Worm (Caenorhabditis elegans) whole organism, L2 larva: ENCODE results near the gene amx-3.

Source experiments
- C34F6.9 ChIP-seq: fragments of 150-350 bp; optimal IDR thresholded peaks from 2 replicates; lab custom pipeline; 2014; ENCODE audit warnings: missing biosample characterization, missing genetic modification characterization
- F13H6.1 ChIP-seq: sonication (generic microtip); optimal IDR thresholded peaks from 2 replicates; lab custom pipeline; 2016; ENCODE audit warnings: missing genetic modification characterization, missing compliant biosample characterization
- R02D3.7 ChIP-seq: fragments of 150-350 bp; optimal IDR thresholded peaks from 2 replicates; lab custom pipeline; 2014; ENCODE audit warnings: missing biosample characterization, missing genetic modification characterization
- Y55F3AM.14 ChIP-seq: fragments of 200-800 bp; sonication (Bioruptor generic); optimal IDR thresholded peaks from 2 replicates; lab custom pipeline; 2018; ENCODE audit warnings: mild to moderate bottlenecking, missing genetic modification characterization, missing compliant biosample characterization
- ZK546.5 ChIP-seq: sonication (generic microtip); optimal IDR thresholded peaks from 2 replicates; lab custom pipeline; 2017; ENCODE audit warnings: missing biosample characterization, missing genetic modification characterization
- alr-1 ChIP-seq: fragments of 150-350 bp; optimal IDR thresholded peaks from 2 replicates; lab custom pipeline; 2014; ENCODE audit warnings: missing biosample characterization, missing genetic modification characterization
- ama-1 ChIP-seq: fragments of 150-350 bp; optimal IDR thresholded peaks from 2 replicates; lab custom pipeline; 2018; ENCODE audit warnings: inconsistent platforms
- blmp-1 ChIP-seq: sonication (generic microtip); optimal IDR thresholded peaks from 2 replicates; lab custom pipeline; 2017; ENCODE audit warnings: missing genetic modification characterization, mild to moderate bottlenecking, missing compliant biosample characterization, antibody characterized with exemption, moderate library complexity; ENCODE audit not compliant: insufficient read depth
- ceh-16 ChIP-seq: fragments of 150-350 bp; optimal IDR thresholded peaks from 2 replicates; lab custom pipeline; 2014; ENCODE audit warnings: missing biosample characterization, missing genetic modification characterization
- ceh-82 ChIP-seq: fragments of 150-350 bp; optimal IDR thresholded peaks from 2 replicates; lab custom pipeline; 2014; ENCODE audit warnings: missing biosample characterization, missing genetic modification characterization
- crh-2 ChIP-seq: sonication (generic microtip); optimal IDR thresholded peaks from 2 replicates; lab custom pipeline; 2017; ENCODE audit warnings: missing biosample characterization, missing genetic modification characterization
- dmd-4 ChIP-seq: sonication (generic microtip); optimal IDR thresholded peaks from 2 replicates; lab custom pipeline; 2017; ENCODE audit warnings: missing biosample characterization, missing genetic modification characterization
- egl-27 ChIP-seq: sonication (generic microtip); optimal IDR thresholded peaks from 3 replicates; lab custom pipeline; 2017; ENCODE audit warnings: missing biosample characterization, missing genetic modification reagents, missing genetic modification characterization
- elt-3 ChIP-seq: sonication (generic microtip); optimal IDR thresholded peaks from 2 replicates; lab custom pipeline; 2017; ENCODE audit warnings: missing biosample characterization, missing genetic modification characterization
- fos-1 ChIP-seq: fragments of 150-350 bp; optimal IDR thresholded peaks from 2 replicates; lab custom pipeline; 2014; ENCODE audit warnings: missing biosample characterization, missing genetic modification characterization
- gmeb-1 ChIP-seq: fragments of 150-350 bp; optimal IDR thresholded peaks from 2 replicates; lab custom pipeline; 2014; ENCODE audit warnings: missing biosample characterization, missing genetic modification characterization
- lin-13 ChIP-seq: fragments of 150-350 bp; optimal IDR thresholded peaks from 2 replicates; lab custom pipeline; 2014; ENCODE audit warnings: missing biosample characterization, missing genetic modification reagents, missing genetic modification characterization
- lin-39 ChIP-seq: fragments of 150-350 bp; optimal IDR thresholded peaks from 2 replicates; lab custom pipeline; 2014; ENCODE audit warnings: missing biosample characterization, missing genetic modification reagents, missing genetic modification characterization
- lsy-2 ChIP-seq, 2 experiments: fragments of 150-350 bp in 1 of 2; sonication (generic microtip) in 1 of 2; optimal IDR thresholded peaks; 2 replicates each; lab custom pipeline; 2014 to 2017; ENCODE audit warnings: missing biosample characterization in 2 of 2, missing genetic modification characterization in 2 of 2
- mab-5 ChIP-seq: fragments of 150-350 bp; optimal IDR thresholded peaks from 2 replicates; lab custom pipeline; 2014; ENCODE audit warnings: missing biosample characterization, missing genetic modification characterization
- mbf-1 ChIP-seq: sonication (generic microtip); optimal IDR thresholded peaks from 2 replicates; lab custom pipeline; 2017; ENCODE audit warnings: missing biosample characterization, missing genetic modification characterization
- nhr-12 ChIP-seq: fragments of 150-350 bp; optimal IDR thresholded peaks from 2 replicates; lab custom pipeline; 2014; ENCODE audit warnings: missing biosample characterization, missing genetic modification characterization
- nhr-129 ChIP-seq: fragments of 150-350 bp; optimal IDR thresholded peaks from 2 replicates; lab custom pipeline; 2014; ENCODE audit warnings: missing biosample characterization, missing genetic modification characterization
- nhr-21 ChIP-seq: fragments of 150-350 bp; optimal IDR thresholded peaks from 2 replicates; lab custom pipeline; 2014; ENCODE audit warnings: missing biosample characterization, missing genetic modification characterization
- nhr-23 ChIP-seq: fragments of 150-350 bp; optimal IDR thresholded peaks from 2 replicates; lab custom pipeline; 2014; ENCODE audit warnings: missing biosample characterization, missing genetic modification reagents, missing genetic modification characterization
- nhr-237 ChIP-seq: fragments of 150-350 bp; optimal IDR thresholded peaks from 2 replicates; lab custom pipeline; 2014; ENCODE audit warnings: missing biosample characterization, missing genetic modification characterization
- nhr-25 ChIP-seq: fragments of 150-350 bp; sonication (generic microtip); optimal IDR thresholded peaks from 3 replicates; lab custom pipeline; 2014; ENCODE audit warnings: missing biosample characterization, missing genetic modification characterization
- sem-4 ChIP-seq: fragments of 150-350 bp; optimal IDR thresholded peaks from 2 replicates; lab custom pipeline; 2014; ENCODE audit warnings: missing biosample characterization, missing genetic modification reagents, missing genetic modification characterization
- sma-3 ChIP-seq: sonication (generic microtip); optimal IDR thresholded peaks from 2 replicates; lab custom pipeline; 2016; ENCODE audit warnings: missing genetic modification reagents, missing genetic modification characterization, missing compliant biosample characterization
- sma-9 ChIP-seq, 2 experiments: fragments of 150-350 bp in 1 of 2; sonication (generic microtip) in 1 of 2; optimal IDR thresholded peaks; 2 replicates each; lab custom pipeline; 2014 to 2016; ENCODE audit warnings: missing genetic modification characterization in 2 of 2, mild to moderate bottlenecking in 1 of 2, missing biosample characterization in 1 of 2, missing compliant biosample characterization in 1 of 2, missing genetic modification reagents in 1 of 2, moderate library complexity in 1 of 2
- snpc-4 ChIP-seq: fragments of 150-350 bp; optimal IDR thresholded peaks from 2 replicates; lab custom pipeline; 2014; ENCODE audit warnings: missing biosample characterization, missing genetic modification characterization
- unc-39 ChIP-seq: fragments of 150-350 bp; optimal IDR thresholded peaks from 2 replicates; lab custom pipeline; 2014; ENCODE audit warnings: missing biosample characterization, missing genetic modification characterization
- unc-55 ChIP-seq: fragments of 150-350 bp; sonication (generic microtip); optimal IDR thresholded peaks from 3 replicates; lab custom pipeline; 2014; ENCODE audit warnings: missing biosample characterization, missing genetic modification reagents, missing genetic modification characterization
- unc-62 ChIP-seq: fragments of 150-350 bp; optimal IDR thresholded peaks from 2 replicates; lab custom pipeline; 2014; ENCODE audit warnings: missing biosample characterization, missing genetic modification reagents, missing genetic modification characterization
- zag-1 ChIP-seq: fragments of 150-350 bp; optimal IDR thresholded peaks from 2 replicates; lab custom pipeline; 2014; ENCODE audit warnings: missing biosample characterization, missing genetic modification characterization
- ztf-4 ChIP-seq: fragments of 150-350 bp; optimal IDR thresholded peaks from 2 replicates; lab custom pipeline; 2014; ENCODE audit warnings: missing biosample characterization, missing genetic modification characterization

The amx-3 gene

ce11 chrV:20903167-20904093 lies at the start of gene amx-3:
Gene amx-3, minus strand, starts transcription at chrV:20903714.
- no peak for TF ChIP-seq snpc-4
- no peak for TF ChIP-seq blmp-1 (tag; lab: Kevin White, UChicago)
- no peak for TF ChIP-seq unc-39 (tag; lab: Kevin White, UChicago)
- no peak for TF ChIP-seq F13H6.1 (tag; lab: Kevin White, UChicago)
- peak; percentile 18 for TF ChIP-seq crh-2 (tag; lab: Kevin White, UChicago)
- no peak for TF ChIP-seq unc-62 (GFP tag; lab: Kevin White, UChicago)
- peak; percentile 42 for TF ChIP-seq nhr-129 (tag; lab: Kevin White, UChicago)
- no peak for TF ChIP-seq unc-55 (GFP tag; lab: Kevin White, UChicago)
- TF ChIP-seq sma-9 (GFP tag; optimal IDR thresholded peaks at IDR 0.05; lab: Kevin White, UChicago), result peak; percentile 12
- no peak for TF ChIP-seq sma-9 (tag; optimal IDR thresholded peaks at IDR 0.05; lab: Kevin White, UChicago)
- no peak for TF ChIP-seq mbf-1 (tag; lab: Kevin White, UChicago)
- peak; percentile 30 for TF ChIP-seq fos-1 (tag; lab: Kevin White, UChicago)
- no peak for TF ChIP-seq gmeb-1 (tag; lab: Kevin White, UChicago)
- TF ChIP-seq C34F6.9 (tag; lab: Kevin White, UChicago), result peak; percentile 32
- no peak for TF ChIP-seq mab-5
- TF ChIP-seq ama-1 (lab: Kevin White, UChicago), result no peak
- TF ChIP-seq nhr-25, result peak; percentile 63
- TF ChIP-seq ztf-4 (tag; lab: Kevin White, UChicago), result no peak

DNA sequence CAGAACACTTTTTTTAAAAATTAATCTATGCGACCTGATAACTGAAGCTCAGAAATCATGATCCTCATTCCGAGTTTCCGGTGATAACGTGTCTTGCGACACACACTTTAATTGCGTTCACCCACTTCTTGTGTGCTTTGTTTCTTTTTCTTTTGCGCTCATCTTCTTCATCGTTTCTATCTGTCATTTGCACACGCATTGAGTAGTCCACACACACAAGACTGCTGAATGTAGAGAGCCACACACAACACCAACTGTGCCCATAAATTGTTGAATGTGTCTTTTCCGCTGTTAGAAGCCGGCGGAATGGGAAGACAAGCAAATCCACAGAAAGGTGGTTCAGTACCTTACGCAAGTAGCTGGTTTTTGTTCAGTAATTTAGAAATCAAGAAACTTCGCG lies 16.9 kb upstream of the amx-3 start:
- TF ChIP-seq crh-2 (tag; lab: Kevin White, UChicago) (no peak), nhr-129 (tag; lab: Kevin White, UChicago) (peak; percentile 26)
- TF ChIP-seq, all 48 proteins: peak for 1

DNA sequence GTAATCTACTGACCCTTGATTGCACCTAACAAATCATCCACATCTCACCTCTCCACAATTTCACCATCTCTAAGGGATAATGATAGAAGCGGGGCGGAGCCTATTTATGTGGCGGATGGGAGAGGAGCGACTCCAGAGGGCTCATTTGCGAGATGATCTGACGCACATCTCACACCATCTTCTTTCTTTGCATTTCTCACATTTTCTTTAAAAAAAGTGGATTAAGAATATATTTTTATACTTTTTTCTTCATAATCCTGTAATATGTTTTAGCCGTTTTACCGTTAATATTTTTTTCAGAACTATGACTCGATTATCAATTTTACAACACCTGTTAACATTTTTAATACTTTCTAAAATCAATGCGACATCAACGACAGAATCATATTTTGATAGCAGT lies 11.7 kb upstream of the amx-3 start, which contains the start of gene pbo-5:
TSS of gene pbo-5 (plus strand) at position 301 of the 400 bp plus-strand sequence.
- TF ChIP-seq nhr-129 (tag; lab: Kevin White, UChicago) (no peak), ZK546.5 (tag; lab: Kevin White, UChicago) (no peak), elt-3 (tag; lab: Kevin White, UChicago) (no peak), nhr-25 (no peak), gmeb-1 (tag; lab: Kevin White, UChicago) (no peak), ceh-82 (no peak), nhr-23 (tag; lab: Kevin White, UChicago) (no peak)
- TF ChIP-seq, all 48 proteins: peak for 0

DNA sequence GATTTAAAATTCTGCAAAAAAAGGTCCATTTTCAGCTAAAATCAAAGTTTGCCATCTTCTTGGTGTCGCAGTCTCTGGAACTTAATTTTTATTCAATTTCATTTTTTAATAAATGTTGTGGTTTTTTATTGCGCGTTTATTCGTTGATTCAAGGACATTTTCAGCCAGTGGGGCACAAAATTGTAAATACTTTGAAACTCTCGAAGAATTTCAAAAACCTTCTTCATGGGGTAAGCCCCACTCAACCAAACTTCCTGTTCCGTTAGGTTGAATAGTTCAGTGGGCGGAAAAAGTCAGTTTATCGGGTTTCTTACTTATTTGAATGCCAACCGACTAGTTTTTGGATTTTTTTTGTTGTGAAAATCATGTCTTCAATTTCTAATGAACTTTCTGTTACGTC lies 6.7 kb upstream of the amx-3 start, which contains the start of gene ttll-9:
TSS of gene ttll-9 (plus strand) at position 301 of the 400 bp plus-strand sequence.
- no peak for TF ChIP-seq nhr-237 (tag; lab: Kevin White, UChicago)
- no peak for TF ChIP-seq ceh-16

DNA sequence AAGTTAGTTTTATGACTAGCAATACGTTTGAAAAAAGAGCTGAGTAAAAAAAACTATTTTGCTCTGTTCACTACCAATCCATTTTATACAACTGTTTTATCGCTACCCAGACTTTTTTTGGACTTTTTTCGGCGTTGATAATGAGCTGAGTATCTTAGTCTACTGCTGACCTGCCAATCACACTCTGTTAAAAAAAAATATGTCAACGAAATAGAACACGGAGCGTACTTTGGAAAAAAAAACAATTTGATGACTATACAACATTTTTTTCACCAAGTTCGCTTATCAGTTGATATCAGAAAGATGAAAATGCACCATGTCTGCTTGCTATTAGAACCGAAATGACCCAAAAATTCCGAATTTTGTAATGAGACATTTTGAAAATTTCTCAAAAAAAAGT lies 6.2 kb upstream of the amx-3 start:
- TF ChIP-seq nhr-23 (tag; lab: Kevin White, UChicago) (no peak), zag-1 (tag; lab: Kevin White, UChicago) (no peak), alr-1 (tag; lab: Kevin White, UChicago) (no peak)

DNA sequence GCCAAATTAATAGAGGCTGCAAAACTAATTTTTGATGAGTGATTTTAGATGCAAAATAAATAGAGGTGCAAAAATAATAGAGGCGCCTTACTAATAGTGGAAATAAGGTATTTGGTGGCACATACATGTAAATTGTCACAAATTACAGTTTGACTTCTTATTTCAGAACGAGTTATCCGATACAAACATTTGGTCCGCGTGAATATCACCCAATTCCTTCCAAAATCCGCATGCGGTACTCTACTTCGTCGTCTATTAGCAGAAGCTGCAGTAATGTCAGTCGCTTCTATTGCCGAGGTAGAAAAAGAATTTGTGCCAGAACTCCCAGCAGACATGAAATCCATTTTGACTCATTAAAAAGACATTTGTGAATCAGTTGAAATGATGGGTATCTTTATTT lies 3.5 kb upstream of the amx-3 start:
- TF ChIP-seq egl-27 (tag; lab: Kevin White, UChicago) (no peak), nhr-237 (tag; lab: Kevin White, UChicago) (no peak), R02D3.7 (no peak), unc-39 (tag; lab: Kevin White, UChicago) (no peak), sma-3 (GFP tag; lab: Kevin White, UChicago) (no peak), lin-39 (no peak), sem-4 (no peak), Y55F3AM.14 (GFP tag; lab: Kevin White, UChicago) (no peak), nhr-21 (tag; lab: Kevin White, UChicago) (no peak), gmeb-1 (tag; lab: Kevin White, UChicago) (no peak), elt-3 (tag; lab: Kevin White, UChicago) (no peak), ZK546.5 (tag; lab: Kevin White, UChicago) (no peak), nhr-12 (tag; lab: Kevin White, UChicago) (no peak), lsy-2 (tag; optimal IDR thresholded peaks at IDR 0.05; lab: Kevin White, UChicago) (no peak), snpc-4 (no peak), ceh-82 (no peak), lin-13 (GFP tag; lab: Kevin White, UChicago) (no peak), fos-1 (tag; lab: Kevin White, UChicago) (no peak), dmd-4 (tag; lab: Kevin White, UChicago) (no peak)
